Worm (Caenorhabditis elegans): ENCODE data around the gene srh-62.

- TF ChIP-seq pqm-1 (tag; optimal IDR thresholded peaks at IDR 0.05) (no peak), ama-1 (optimal IDR thresholded peaks at IDR 0.05) (no peak)
Measured at ce11 chrV:360068-360467, 42.9 kb downstream of the srh-62 start.

Data from whole organism, late embryonic.